Fruit fly (Drosophila melanogaster) S2 (cell line): Measurements from ENCODE around the gene cic.

Experiments used
- CG8478 ChIP-seq: fragments of >200 bp; optimal IDR thresholded peaks from 2 replicates; lab custom pipeline; 2018
- CTCF ChIP-seq, 2 experiments: fragments of >200 bp; optimal IDR thresholded peaks; 2 replicates each; lab custom pipeline; 2018

dm6 chr3R:20293661-20294060 lies 41.1 kb downstream of the cic start:
- TF ChIP-seq CG8478 (lab: Kevin White, UChicago), result no peak
- TF ChIP-seq CTCF (optimal IDR thresholded peaks at IDR 0.05; lab: Kevin White, UChicago), result no peak
